Fruit fly (Drosophila melanogaster): ENCODE results near the gene TotC.

TotC gene

dm6 chr3R:20832689-20833524 is 39.9 kb upstream of the TotC start, which contains the start of gene Synd (continued):
- no peak for TF ChIP-seq Dip2 (GFP tag; IDR thresholded peaks at IDR 0.05)
- no peak for TF ChIP-seq Mad (GFP tag; optimal IDR thresholded peaks at IDR 0.05)
- no peak for TF ChIP-seq CG17612 (GFP tag; IDR thresholded peaks at IDR 0.05)
- no peak for TF ChIP-seq Side (GFP tag; optimal IDR thresholded peaks at IDR 0.05)
- no peak for TF ChIP-seq CG6272 (GFP tag; IDR thresholded peaks at IDR 0.05)
- peak; percentile 2 for TF ChIP-seq CG15269 (tag; optimal IDR thresholded peaks at IDR 0.05)
- no peak for TF ChIP-seq CG13424 (tag; optimal IDR thresholded peaks at IDR 0.05)
- TF ChIP-seq Hsf (GFP tag; optimal IDR thresholded peaks at IDR 0.05), result no peak
- TF ChIP-seq CG34422 (GFP tag; IDR thresholded peaks at IDR 0.05), result peak; percentile 58; the same call in 1 of the 3 replicates
- TF ChIP-seq Rx (GFP tag; IDR thresholded peaks at IDR 0.05), result 0 out of 2 replicates have a peak, but pooled peaks have one; percentile 23
- TF ChIP-seq repo (GFP tag; optimal IDR thresholded peaks at IDR 0.05), result no peak
- TF ChIP-seq Sry-β (GFP tag; optimal IDR thresholded peaks at IDR 0.05), result no peak
- TF ChIP-seq CG32532 (GFP tag; IDR thresholded peaks at IDR 0.05), result peak; percentile 24; the same call in 1 of the 2 replicates
- TF ChIP-seq dpn (GFP tag; optimal IDR thresholded peaks at IDR 0.05), result peak in 1 of 2 experiments; percentile 49
- TF ChIP-seq Sox100B (GFP tag; optimal IDR thresholded peaks at IDR 0.05), result no peak
- no peak for TF ChIP-seq CG6654 (GFP tag; optimal IDR thresholded peaks at IDR 0.05)
- no peak for TF ChIP-seq Six4 (GFP tag; optimal IDR thresholded peaks at IDR 0.05)
- no peak for TF ChIP-seq klu (GFP tag; IDR thresholded peaks at IDR 0.05)
- peak; percentile 44; the same call in 1 of the 2 replicates for TF ChIP-seq CG14441 (GFP tag; IDR thresholded peaks at IDR 0.05)
- TF ChIP-seq CG2120 (GFP tag; optimal IDR thresholded peaks at IDR 0.05), result peak; percentile 53
- TF ChIP-seq otp (GFP tag; IDR thresholded peaks at IDR 0.05), result 0 out of 3 replicates have a peak, but pooled peaks have one; percentile 15
- peak in 1 of 2 experiments; percentile 85 for TF ChIP-seq Hr78 (GFP tag; optimal IDR thresholded peaks at IDR 0.05)
- peak; percentile 10 for TF ChIP-seq CG18262 (tag; optimal IDR thresholded peaks at IDR 0.05)
- no peak for TF ChIP-seq Ptx1 (GFP tag; IDR thresholded peaks at IDR 0.05)
- TF ChIP-seq CG6254 (GFP tag; optimal IDR thresholded peaks at IDR 0.05), result no peak
- TF ChIP-seq ara (GFP tag; IDR thresholded peaks at IDR 0.05), result no peak
- TF ChIP-seq Neu2 (GFP tag; optimal IDR thresholded peaks at IDR 0.05; ENCODE audit: borderline replicate concordance), result no peak
- no peak for TF ChIP-seq CG12391 (tag; optimal IDR thresholded peaks at IDR 0.05)
- no peak for TF ChIP-seq pfk (GFP tag; optimal IDR thresholded peaks at IDR 0.05)
- TF ChIP-seq Bgb (GFP tag; IDR thresholded peaks at IDR 0.05; ENCODE audit: partially characterized antibody), result peak; percentile 26; the same call in 1 of the 2 replicates
- no peak for TF ChIP-seq zen (tag; optimal IDR thresholded peaks at IDR 0.05)
- no peak for TF ChIP-seq salm (tag; optimal IDR thresholded peaks at IDR 0.05)
- TF ChIP-seq Lim3 (GFP tag; IDR thresholded peaks at IDR 0.05), result no peak
- TF ChIP-seq Elba2 (GFP tag; optimal IDR thresholded peaks at IDR 0.05), result no peak
- no peak for TF ChIP-seq lov (optimal IDR thresholded peaks at IDR 0.05)
- TF ChIP-seq lov (GFP tag; IDR thresholded peaks at IDR 0.05), result no peak
- peak; percentile 10 for TF ChIP-seq CG33557 (GFP tag; optimal IDR thresholded peaks at IDR 0.05)
- no peak for TF ChIP-seq CG4730 (GFP tag; IDR thresholded peaks at IDR 0.05)
- TF ChIP-seq CG13894 (tag; optimal IDR thresholded peaks at IDR 0.05), result peak; percentile 3
- TF ChIP-seq CG7928 (GFP tag; optimal IDR thresholded peaks at IDR 0.05), result no peak
- no peak for TF ChIP-seq CG31388 (GFP tag; optimal IDR thresholded peaks at IDR 0.05)
- no peak for TF ChIP-seq schlank (tag; optimal IDR thresholded peaks at IDR 0.05)
- TF ChIP-seq Rfx (GFP tag; IDR thresholded peaks at IDR 0.05), result peak; percentile 16; the same call in 1 of the 2 replicates
- no peak for TF ChIP-seq cad (GFP tag; optimal IDR thresholded peaks at IDR 0.05)
- peak; percentile 68 for TF ChIP-seq Deaf1 (tag; optimal IDR thresholded peaks at IDR 0.05)
- TF ChIP-seq CG42726 (GFP tag; IDR thresholded peaks at IDR 0.05; ENCODE audit: partially characterized antibody), result no peak
- TF ChIP-seq CG32767 (GFP tag; IDR thresholded peaks at IDR 0.05), result no peak
- no peak for TF ChIP-seq pnt (GFP tag; optimal IDR thresholded peaks at IDR 0.05)
- TF ChIP-seq CG14014 (GFP tag; IDR thresholded peaks at IDR 0.05), result no peak; the same call in 1 of the 2 replicates
- no peak for TF ChIP-seq ranshi (GFP tag; IDR thresholded peaks at IDR 0.05)

Measured in whole organism, embryonic.